Fruit fly (Drosophila melanogaster) whole organism, adult: ENCODE results near the gene CG5245.
"Not testable (repeated sequence)": the region's sequence is repeated elsewhere in the genome, so short reads cannot be mapped to it uniquely, and the experiment has no call there.

Source experiments
- CG12768 ChIP-seq: fragments of 200-800 bp; sonication (Bioruptor generic); optimal IDR thresholded peaks from 2 replicates; lab custom pipeline; 2017; ENCODE audit warnings: missing biosample characterization, missing genetic modification characterization, mild to moderate bottlenecking, moderate library complexity, missing genetic modification reagents
- Crg-1 ChIP-seq: fragments of 200-800 bp; sonication (Bioruptor generic); optimal IDR thresholded peaks from 2 replicates; lab custom pipeline; 2016; ENCODE audit warnings: missing biosample characterization, missing genetic modification characterization
- cic ChIP-seq: fragments of 200-800 bp; sonication (Bioruptor generic); optimal IDR thresholded peaks from 2 replicates; lab custom pipeline; 2017; ENCODE audit warnings: missing biosample characterization, mild to moderate bottlenecking, missing genetic modification characterization, moderate library complexity
- ovo ChIP-seq: fragments of 200-800 bp; sonication (Bioruptor generic); optimal IDR thresholded peaks from 2 replicates; lab custom pipeline; 2016; ENCODE audit warnings: missing biosample characterization, missing genetic modification characterization
- pad ChIP-seq: fragments of 200-800 bp; sonication (Bioruptor generic); optimal IDR thresholded peaks from 3 replicates; lab custom pipeline; 2017; ENCODE audit warnings: missing biosample characterization, missing genetic modification characterization, mild to moderate bottlenecking, moderate library complexity, missing genetic modification reagents
- tj ChIP-seq: fragments of 200-800 bp; sonication (Bioruptor generic); optimal IDR thresholded peaks from 3 replicates; lab custom pipeline; 2017; ENCODE audit warnings: missing biosample characterization, mild to moderate bottlenecking, missing genetic modification characterization, moderate library complexity
- toe ChIP-seq: fragments of 200-800 bp; sonication (Bioruptor generic); optimal IDR thresholded peaks from 2 replicates; lab custom pipeline; 2016; ENCODE audit warnings: missing biosample characterization, missing genetic modification characterization

- TF ChIP-seq ovo (GFP tag; lab: Kevin White, UChicago); toe; Crg-1 (GFP tag; lab: Kevin White, UChicago); CG12768; tj (GFP tag; lab: Kevin White, UChicago); pad; cic (GFP tag; lab: Kevin White, UChicago): not testable (repeated sequence)
Measured at dm6 chr3R:12467675-12468074, 38.3 kb downstream of the CG5245 start, which contains the start of gene Hsp70Ba.
